Worm (Caenorhabditis elegans) whole organism, midembryonic: ENCODE measurements around the gene srd-38.

Source experiments
- cog-1 ChIP-seq: sonication (generic microtip); optimal IDR thresholded peaks from 2 replicates; lab custom pipeline; 2016; ENCODE audit warnings: missing genetic modification characterization, missing compliant biosample characterization
- klf-2 ChIP-seq: fragments of 200-800 bp; sonication (Bioruptor generic); conservative IDR thresholded peaks from 2 replicates; pipeline ENCODE4 v1.3.6; 2022; ENCODE audit warnings: missing genetic modification reagents, missing genetic modification characterization, missing compliant biosample characterization

- TF ChIP-seq klf-2 (GFP tag; lab: Robert Waterston, UW): no peak
- TF ChIP-seq cog-1 (tag; lab: Kevin White, UChicago): no peak
Observed at ce11 chrX:13337728-13338127, 46.1 kb downstream of the srd-38 start, which contains the start of gene ptr-24.
